Worm (Caenorhabditis elegans): Measurements from ENCODE around the gene K04A8.20.

DNA sequence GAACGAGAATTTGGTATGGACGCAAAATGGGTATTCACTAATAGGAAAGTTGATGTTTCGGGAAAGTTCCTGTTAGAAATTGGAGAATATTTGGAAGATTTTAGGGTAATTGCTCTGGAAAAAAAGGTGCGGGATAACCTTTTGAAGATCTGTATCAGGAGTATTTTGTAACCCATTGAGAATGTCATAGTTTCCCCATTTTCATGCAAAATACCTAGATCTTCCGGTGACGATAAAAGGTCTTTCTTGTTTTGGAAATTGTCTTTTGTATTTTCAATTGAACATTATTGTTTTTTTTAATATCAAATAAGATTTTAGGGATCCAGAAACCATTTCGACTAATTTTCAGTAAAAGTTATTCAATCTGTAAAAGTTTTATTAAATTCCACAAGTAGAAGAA lies 12.3 kb downstream of the K04A8.20 start, which contains the start of gene spp-19:
- TF ChIP-seq pha-2 (tag; optimal IDR thresholded peaks at IDR 0.05) (no peak), ceh-48 (tag; optimal IDR thresholded peaks at IDR 0.05) (no peak), F13H6.1 (tag; optimal IDR thresholded peaks at IDR 0.05) (no peak), elt-2 (tag; optimal IDR thresholded peaks at IDR 0.05) (no peak), ref-2 (tag; optimal IDR thresholded peaks at IDR 0.05) (no peak), nhr-11 (tag; optimal IDR thresholded peaks at IDR 0.05) (no peak), pax-1 (tag; optimal IDR thresholded peaks at IDR 0.05) (no peak), syd-9 (tag; optimal IDR thresholded peaks at IDR 0.05) (no peak), ama-1 (optimal IDR thresholded peaks at IDR 0.05) (no peak), hlh-13 (GFP tag; optimal IDR thresholded peaks at IDR 0.05) (no peak), fkh-10 (GFP tag; optimal IDR thresholded peaks at IDR 0.05) (no peak)
